Fruit fly (Drosophila melanogaster): ENCODE results near the gene CG10097.

Gene CG10097

DNA sequence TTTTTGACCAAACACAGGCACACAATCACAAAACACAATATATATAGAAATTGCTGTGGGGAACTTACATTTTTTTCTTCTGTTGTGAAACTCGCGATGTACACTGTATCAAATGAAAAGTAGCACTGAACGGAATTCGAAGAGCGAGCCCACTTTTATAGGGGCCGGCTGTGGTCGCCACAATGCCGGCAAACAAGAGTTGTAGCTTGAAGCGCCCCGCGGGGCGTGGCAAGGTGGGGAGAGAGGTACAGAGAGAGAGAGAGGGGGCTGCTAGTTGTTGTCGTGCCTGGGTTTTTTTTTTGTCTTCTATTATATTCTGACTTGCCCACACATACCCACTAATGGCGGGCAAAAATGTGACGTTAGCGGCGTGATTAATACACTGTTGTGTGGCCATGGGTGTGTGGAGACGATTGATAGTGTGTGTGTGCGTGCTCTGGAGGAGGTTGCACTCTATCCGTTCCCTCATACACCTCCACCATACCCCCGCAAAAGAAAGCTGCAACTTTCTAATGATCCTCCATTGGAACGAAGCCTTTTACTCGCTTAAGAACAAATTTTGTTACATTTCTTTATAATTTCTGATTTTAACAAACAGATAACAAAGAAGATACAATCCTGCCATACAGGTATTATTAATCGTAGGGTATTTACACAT is 26.5 kb downstream of the CG10097 start, which contains the start of gene GstD1 (continued):
- peak; percentile 30 for TF ChIP-seq CG11762 (GFP tag; optimal IDR thresholded peaks at IDR 0.05; ENCODE audit: insufficient read depth)
- TF ChIP-seq fd59A (GFP tag; optimal IDR thresholded peaks at IDR 0.05), result peak; percentile 59
- no peak for TF ChIP-seq CG6854 (GFP tag; optimal IDR thresholded peaks at IDR 0.05)
- TF ChIP-seq lz (GFP tag; optimal IDR thresholded peaks at IDR 0.05), result peak; percentile 64
- TF ChIP-seq CG6163 (GFP tag; IDR thresholded peaks at IDR 0.05), result peak; percentile 69
- TF ChIP-seq CG32006 (GFP tag; optimal IDR thresholded peaks at IDR 0.05), result peak; percentile 89
- TF ChIP-seq CG1621 (tag; optimal IDR thresholded peaks at IDR 0.05), result no peak
- TF ChIP-seq CG3919 (GFP tag; optimal IDR thresholded peaks at IDR 0.05), result peak; percentile 71
- TF ChIP-seq CG6276 (GFP tag; optimal IDR thresholded peaks at IDR 0.05), result peak; percentile 77

DNA sequence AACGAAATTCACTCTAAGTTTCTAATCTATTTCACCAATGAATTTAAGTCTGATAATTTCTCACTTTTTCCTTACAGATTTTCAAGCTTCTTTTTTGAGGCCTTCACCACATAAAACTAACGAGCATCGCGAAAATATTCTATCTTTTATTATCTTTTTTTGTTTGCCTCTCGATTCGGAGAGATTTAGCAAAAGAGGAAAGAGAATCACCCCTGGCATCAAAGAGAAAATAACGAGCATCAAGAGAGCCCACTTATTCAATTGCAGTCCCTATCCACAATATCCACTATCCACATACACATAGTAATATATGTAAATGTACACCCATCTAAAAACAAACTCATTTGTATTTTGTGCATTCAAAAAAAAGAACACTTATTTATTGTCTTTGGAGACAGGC is 28.3 kb downstream of the CG10097 start, which contains the start of gene GstD9:
Gene GstD9 (minus strand): TSS at position 101 of the 400 bp plus-strand sequence.
- TF ChIP-seq Eip78C (GFP tag) (peak; percentile 41), cyc (GFP tag; optimal IDR thresholded peaks at IDR 0.05) (no peak)

DNA sequence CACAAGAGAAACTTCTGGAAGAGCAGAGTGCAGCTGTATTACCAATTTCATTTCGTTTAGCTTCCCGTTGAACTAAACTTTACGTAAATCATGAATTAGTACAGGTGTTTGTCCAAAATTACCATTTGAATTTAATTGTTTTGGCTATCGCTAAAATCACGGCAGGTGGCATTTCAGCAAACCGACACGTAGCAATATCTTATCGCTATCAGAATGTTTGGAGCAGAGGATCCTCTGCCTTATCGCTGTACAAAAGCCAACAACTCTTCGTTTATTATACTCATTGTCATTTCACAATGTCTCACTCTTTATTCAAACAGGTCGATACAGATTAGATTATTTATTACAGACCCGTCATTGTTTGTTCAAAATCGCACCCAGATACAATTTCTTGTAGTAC is 29.9 kb downstream of the CG10097 start:
- TF ChIP-seq CG15336 (GFP tag; IDR thresholded peaks at IDR 0.05), result no peak
- no peak for TF ChIP-seq Sox14 (GFP tag; optimal IDR thresholded peaks at IDR 0.05)
- peak; percentile 3 for TF ChIP-seq Eip93F (GFP tag; optimal IDR thresholded peaks at IDR 0.05)
- TF ChIP-seq acj6 (GFP tag; optimal IDR thresholded peaks at IDR 0.05), result no peak
- TF ChIP-seq vri (GFP tag; optimal IDR thresholded peaks at IDR 0.05), result peak; percentile 8
- no peak for TF ChIP-seq CG7368 (GFP tag; optimal IDR thresholded peaks at IDR 0.05)
- TF ChIP-seq fkh (GFP tag; optimal IDR thresholded peaks at IDR 0.05), result peak; percentile 31

DNA sequence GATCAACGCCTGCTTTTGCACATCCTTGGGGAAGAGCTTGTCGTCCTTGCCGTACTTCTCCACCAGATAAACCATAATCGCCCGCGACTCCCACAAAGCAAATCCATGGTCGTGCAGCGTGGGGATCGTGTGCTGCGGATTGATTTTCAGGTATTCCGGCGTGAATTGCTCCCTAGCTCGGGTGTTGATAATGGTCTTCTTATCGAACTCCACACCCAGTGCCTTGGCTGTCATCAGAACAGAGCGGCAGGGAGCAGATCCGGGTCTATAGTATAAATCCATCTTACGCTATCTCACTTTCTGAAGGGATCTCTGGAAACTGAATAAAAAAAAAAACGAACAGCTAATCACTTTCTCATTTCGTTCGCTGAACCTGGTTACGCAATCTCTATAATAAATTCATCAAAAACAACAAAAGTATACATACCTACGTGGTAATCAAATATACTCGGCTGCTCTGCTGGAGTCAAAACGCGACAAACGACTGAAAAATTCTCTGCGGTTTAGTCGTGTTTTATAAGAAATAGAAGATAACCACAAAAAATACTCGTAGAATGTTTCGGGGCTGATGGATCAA is 30.4 kb downstream of the CG10097 start, which contains the start of gene GstD10:
Gene GstD10 (minus strand): TSS at position 472 of the 577 bp plus-strand sequence.
- peak; percentile 90 for TF ChIP-seq svp (GFP tag)
- no peak for TF ChIP-seq CG16779 (tag; optimal IDR thresholded peaks at IDR 0.05)
- TF ChIP-seq vri (GFP tag; optimal IDR thresholded peaks at IDR 0.05), result peak; percentile 75

DNA sequence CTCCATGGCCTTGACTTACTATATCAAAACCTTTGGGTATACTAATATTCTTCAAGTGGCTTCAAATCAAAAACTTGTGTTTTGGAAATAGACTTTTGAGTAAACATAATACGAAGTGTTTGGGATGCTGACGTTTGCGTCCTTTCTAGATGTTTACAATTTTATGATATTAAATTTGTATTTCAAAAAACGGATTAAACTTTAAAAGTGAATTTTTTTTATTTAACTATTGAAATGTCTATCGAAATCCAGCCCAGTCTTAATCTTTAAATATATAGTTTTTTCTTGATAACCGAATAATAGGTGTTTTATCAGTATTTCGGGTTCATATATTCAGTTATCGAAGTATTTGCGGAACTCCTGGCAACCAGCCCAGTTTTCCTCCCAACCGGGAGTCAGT is 31.2 kb downstream of the CG10097 start, which contains the start of gene Tim17a1:
Gene Tim17a1 (minus strand): TSS at position 101 of the 400 bp plus-strand sequence.
- TF ChIP-seq CG9139 (GFP tag; optimal IDR thresholded peaks at IDR 0.05) (no peak), net (GFP tag; optimal IDR thresholded peaks at IDR 0.05) (no peak), CG7368 (GFP tag; optimal IDR thresholded peaks at IDR 0.05) (no peak), svp (GFP tag) (no peak), CG31627 (GFP tag; optimal IDR thresholded peaks at IDR 0.05) (no peak)

DNA sequence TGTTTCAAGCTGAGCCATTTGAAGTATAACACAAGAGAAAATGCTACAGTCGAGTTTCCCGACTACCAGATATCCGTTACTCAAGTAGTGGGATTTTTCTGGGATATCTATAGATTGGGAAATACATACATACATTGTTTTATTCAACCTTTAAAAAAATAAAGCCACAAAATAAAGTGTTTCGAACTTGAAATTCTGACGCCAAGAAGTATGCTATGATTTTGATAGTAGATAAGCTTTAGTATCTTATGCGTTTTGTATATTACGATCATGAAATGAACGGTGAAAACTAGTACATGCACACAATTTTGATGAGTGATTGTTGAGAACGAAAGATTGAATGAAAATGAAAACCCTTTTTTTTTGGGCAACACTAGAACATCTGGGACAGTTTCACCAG is 32.2 kb downstream of the CG10097 start:
- TF ChIP-seq CG31627 (GFP tag; optimal IDR thresholded peaks at IDR 0.05), result no peak
- TF ChIP-seq dsx (GFP tag; optimal IDR thresholded peaks at IDR 0.05; ENCODE audit: poor library complexity, severe bottlenecking), result peak; percentile 50

DNA sequence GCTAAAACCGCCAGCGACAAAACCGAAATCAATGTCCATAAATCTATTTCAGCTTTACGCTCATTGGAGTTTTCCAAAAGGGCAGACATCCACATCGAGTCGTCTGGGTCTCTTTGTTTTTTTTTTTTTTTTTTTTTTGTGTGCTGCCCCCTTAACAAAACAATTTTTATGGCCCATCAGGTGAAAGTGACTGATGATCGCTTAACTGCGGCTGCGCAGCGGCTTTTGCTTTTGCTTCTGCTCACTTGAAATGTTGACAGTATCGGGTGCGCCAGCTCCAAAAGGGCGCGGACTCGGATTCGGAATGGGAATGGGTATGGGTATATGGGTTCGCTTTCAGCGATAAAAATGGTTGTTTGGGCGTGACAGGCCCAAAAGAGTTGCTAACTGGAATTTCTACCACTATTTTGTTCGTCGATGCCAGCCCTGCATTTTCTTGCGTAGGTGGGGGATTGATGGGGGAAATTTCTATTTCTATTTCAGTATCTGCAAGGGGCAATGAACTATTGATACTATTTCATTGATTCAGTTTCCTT is 33.8 kb downstream of the CG10097 start:
- TF ChIP-seq CG15336 (GFP tag; IDR thresholded peaks at IDR 0.05) (no peak), CG6854 (GFP tag; optimal IDR thresholded peaks at IDR 0.05) (no peak), dac (GFP tag; optimal IDR thresholded peaks at IDR 0.05) (no peak), acj6 (GFP tag; optimal IDR thresholded peaks at IDR 0.05) (no peak), OdsH (GFP tag; optimal IDR thresholded peaks at IDR 0.05) (no peak), CG11762 (GFP tag; optimal IDR thresholded peaks at IDR 0.05; ENCODE audit: insufficient read depth) (no peak), Met (GFP tag; optimal IDR thresholded peaks at IDR 0.05) (no peak), spab (GFP tag; optimal IDR thresholded peaks at IDR 0.05) (no peak), CG31627 (GFP tag; optimal IDR thresholded peaks at IDR 0.05) (no peak), pdm3 (GFP tag; optimal IDR thresholded peaks at IDR 0.05) (no peak), CG6163 (GFP tag; IDR thresholded peaks at IDR 0.05) (no peak), lz (GFP tag; optimal IDR thresholded peaks at IDR 0.05) (no peak), CG11294 (GFP tag; IDR thresholded peaks at IDR 0.05) (no peak), eg (GFP tag; IDR thresholded peaks at IDR 0.05) (no peak)
